Fruit fly (Drosophila melanogaster) whole organism: ENCODE data around the gene CG32017.

Experiments
- CG8478 ChIP-seq: fragments of >200 bp; optimal IDR thresholded peaks from 2 replicates; lab custom pipeline; 2018; ENCODE audit warnings: inconsistent platforms
- psq ChIP-seq: fragments of >200 bp; optimal IDR thresholded peaks from 2 replicates; lab custom pipeline; 2017
- usp ChIP-seq: fragments of >200 bp; optimal IDR thresholded peaks from 2 replicates; lab custom pipeline; 2017; ENCODE audit warnings: missing biosample characterization, missing genetic modification characterization, mixed read lengths

dm6 chr4:1147166-1147565, 14.8 kb downstream of the CG32017 start, which contains the start of gene Kif3C:
- TF ChIP-seq usp (GFP tag; lab: Kevin White, UChicago) (no peak), CG8478 (no peak), psq (lab: Kevin White, UChicago) (no peak)
